Fruit fly (Drosophila melanogaster): ENCODE data around the gene nab.

- no peak; the same call in 2 of the 3 replicates for TF ChIP-seq CG4496 (GFP tag; IDR thresholded peaks at IDR 0.05)
- no peak for TF ChIP-seq CG15710 (tag; optimal IDR thresholded peaks at IDR 0.05)
These were observed 33.3 kb upstream of the nab start, which contains the start of gene CG43367 for dm6 chr3L:4193730-4194649.
